Fruit fly (Drosophila melanogaster): ENCODE data around the gene rg.

Gene rg

dm6 chrX:5083647-5084096, 1.9 kb upstream of the rg start (continued):
- TF ChIP-seq Nf-YC (tag; optimal IDR thresholded peaks at IDR 0.05) (peak; percentile 81), luna (GFP tag; optimal IDR thresholded peaks at IDR 0.05) (peak; percentile 72), Spps (tag; optimal IDR thresholded peaks at IDR 0.05) (peak; percentile 69), tx (GFP tag; optimal IDR thresholded peaks at IDR 0.05) (peak; percentile 92), CG7786 (GFP tag; optimal IDR thresholded peaks at IDR 0.05) (peak; percentile 94), odd (GFP tag; optimal IDR thresholded peaks at IDR 0.05) (peak; percentile 89), disco-r (GFP tag; optimal IDR thresholded peaks at IDR 0.05) (peak; percentile 91), nerfin-2 (GFP tag; IDR thresholded peaks at IDR 0.05; ENCODE audit: partially characterized antibody) (peak; percentile 74), Hmx (GFP tag; optimal IDR thresholded peaks at IDR 0.05) (peak; percentile 54), CG11695 (GFP tag; IDR thresholded peaks at IDR 0.05) (peak; percentile 96), org-1 (GFP tag; optimal IDR thresholded peaks at IDR 0.05) (peak; percentile 93), pros (GFP tag; optimal IDR thresholded peaks at IDR 0.05) (peak; percentile 95), CG5180 (GFP tag; optimal IDR thresholded peaks at IDR 0.05) (peak; percentile 80), hbn (GFP tag; IDR thresholded peaks at IDR 0.05; ENCODE audit: partially characterized antibody) (no peak), CoRest (tag; optimal IDR thresholded peaks at IDR 0.05) (peak; percentile 85), CG1832 (GFP tag; optimal IDR thresholded peaks at IDR 0.05) (peak; percentile 89), CG3407 (GFP tag; optimal IDR thresholded peaks at IDR 0.05) (peak; percentile 89), Sox100B (GFP tag; optimal IDR thresholded peaks at IDR 0.05) (peak; percentile 86), CG14860 (GFP tag; IDR thresholded peaks at IDR 0.05; ENCODE audit: partially characterized antibody) (peak; percentile 69), H15 (GFP tag; IDR thresholded peaks at IDR 0.05) (peak; percentile 96), NC2α (GFP tag; optimal IDR thresholded peaks at IDR 0.05) (peak; percentile 80), gce (GFP tag; IDR thresholded peaks at IDR 0.05) (peak; percentile 97), Ptx1 (GFP tag; IDR thresholded peaks at IDR 0.05) (peak; percentile 98), dimm (GFP tag; IDR thresholded peaks at IDR 0.05) (peak; percentile 93), psq (GFP tag; optimal IDR thresholded peaks at IDR 0.05) (peak; percentile 88), ro (GFP tag; IDR thresholded peaks at IDR 0.05) (peak; percentile 85), Taf1 (GFP tag; IDR thresholded peaks at IDR 0.05) (peak; percentile 95), CG11085 (GFP tag; IDR thresholded peaks at IDR 0.05) (peak; percentile 91), CG18262 (tag; optimal IDR thresholded peaks at IDR 0.05) (peak; percentile 90), CG3163 (GFP tag; optimal IDR thresholded peaks at IDR 0.05) (peak; percentile 75), Nf-YA (GFP tag; IDR thresholded peaks at IDR 0.05) (peak; percentile 87), knrl (GFP tag; IDR thresholded peaks at IDR 0.05; ENCODE audit: partially characterized antibody) (peak; percentile 68), aop (GFP tag; IDR thresholded peaks at IDR 0.05) (peak; percentile 60; the same call in 1 of the 2 replicates), HLH54F (GFP tag; optimal IDR thresholded peaks at IDR 0.05) (peak; percentile 94), zf30C (GFP tag; optimal IDR thresholded peaks at IDR 0.05) (no peak), Doc3 (GFP tag; IDR thresholded peaks at IDR 0.05; ENCODE audit: partially characterized antibody) (no peak), CG13123 (GFP tag; optimal IDR thresholded peaks at IDR 0.05) (peak; percentile 64), Atf3 (GFP tag; optimal IDR thresholded peaks at IDR 0.05) (peak; percentile 90), CG17359 (tag; optimal IDR thresholded peaks at IDR 0.05) (peak; percentile 93), CG17912 (GFP tag; optimal IDR thresholded peaks at IDR 0.05) (no peak), CG14710 (tag; optimal IDR thresholded peaks at IDR 0.05) (peak; percentile 83), CG6689 (GFP tag; IDR thresholded peaks at IDR 0.05) (peak; percentile 97), CG16813 (GFP tag; IDR thresholded peaks at IDR 0.05; ENCODE audit: partially characterized antibody) (peak; percentile 37; the same call in 2 of the 3 replicates), Sox102F (GFP tag; optimal IDR thresholded peaks at IDR 0.05) (peak; percentile 89), Drgx (GFP tag; IDR thresholded peaks at IDR 0.05) (peak; percentile 98), crp (GFP tag; optimal IDR thresholded peaks at IDR 0.05) (peak in 1 of 2 experiments; percentile 59), schlank (tag; optimal IDR thresholded peaks at IDR 0.05) (peak; percentile 90), CG8290 (GFP tag; optimal IDR thresholded peaks at IDR 0.05) (peak; percentile 77), CG8290 (tag; optimal IDR thresholded peaks at IDR 0.05) (peak; percentile 65 to 98), gt (GFP tag; IDR thresholded peaks at IDR 0.05) (peak; percentile 90), CG4404 (GFP tag; IDR thresholded peaks at IDR 0.05) (peak; percentile 93)

Data from whole organism, embryonic.